Worm (Caenorhabditis elegans): ENCODE data around the gene ZK1320.11.

ZK1320.11 gene

ce11 chrII:9667382-9667781 lies at the start of gene ZK1320.11:
TSS of gene ZK1320.11 (plus strand) at chrII:9667624.
- TF ChIP-seq nhr-90 (tag; optimal IDR thresholded peaks at IDR 0.05) (no peak), dox-1 (GFP tag; IDR thresholded peaks at IDR 0.05) (no peak), egl-44 (GFP tag; IDR thresholded peaks at IDR 0.05) (no peak), F57C9.4 (tag; optimal IDR thresholded peaks at IDR 0.05) (no peak), cebp-1 (GFP tag; IDR thresholded peaks at IDR 0.05) (no peak), cebp-1 (tag; optimal IDR thresholded peaks at IDR 0.05) (no peak), lag-1 (GFP tag; IDR thresholded peaks at IDR 0.05) (no peak), attf-3 (GFP tag; conservative IDR thresholded peaks at IDR 0.05) (0 out of 2 replicates have a peak, but pooled peaks have one; percentile 11), mcd-1 (GFP tag; IDR thresholded peaks at IDR 0.05) (no peak), hmg-1.2 (GFP tag; IDR thresholded peaks at IDR 0.05) (peak; percentile 88), athp-1 (tag; optimal IDR thresholded peaks at IDR 0.05) (no peak)

- TF ChIP-seq lin-26 (GFP tag; IDR thresholded peaks at IDR 0.05) (0 out of 2 replicates have a peak, but pooled peaks have one; percentile 19), ama-1 (optimal IDR thresholded peaks at IDR 0.05) (no peak), ama-1 (GFP tag; optimal IDR thresholded peaks at IDR 0.05) (peak in 1 of 2 experiments; percentile 17), Y79H2A.3 (GFP tag; conservative IDR thresholded peaks at IDR 0.05) (no peak), cebp-2 (GFP tag; IDR thresholded peaks at IDR 0.05) (no peak), D2030.7 (GFP tag; IDR thresholded peaks at IDR 0.05) (no peak), rcor-1 (GFP tag; IDR thresholded peaks at IDR 0.05) (peak; percentile 37; the same call in 1 of the 2 replicates), madf-10 (tag; optimal IDR thresholded peaks at IDR 0.05) (peak; percentile 21), Y53G8AR.9 (GFP tag; conservative IDR thresholded peaks at IDR 0.05) (0 out of 2 replicates have a peak, but pooled peaks have one; percentile 5), pbrm-1 (GFP tag; IDR thresholded peaks at IDR 0.05) (peak; percentile 10; the same call in 1 of the 2 replicates), let-607 (tag; optimal IDR thresholded peaks at IDR 0.05) (peak in 1 of 2 experiments; percentile 8), nhr-80 (tag; optimal IDR thresholded peaks at IDR 0.05) (peak; percentile 15), K12H6.12 (tag; optimal IDR thresholded peaks at IDR 0.05) (no peak), fkh-3 (tag; optimal IDR thresholded peaks at IDR 0.05) (no peak), mel-28 (tag; optimal IDR thresholded peaks at IDR 0.05; ENCODE audit: borderline replicate concordance) (no peak), athp-1 (tag; optimal IDR thresholded peaks at IDR 0.05) (no peak), ztf-18 (tag; optimal IDR thresholded peaks at IDR 0.05) (no peak), Y95B8A.8 (GFP tag; IDR thresholded peaks at IDR 0.05) (no peak), F37B4.10 (GFP tag; IDR thresholded peaks at IDR 0.05) (0 out of 2 replicates have a peak, but pooled peaks have one; percentile 40), F52B5.7 (tag; optimal IDR thresholded peaks at IDR 0.05) (no peak), attf-3 (GFP tag; conservative IDR thresholded peaks at IDR 0.05) (no peak), ceh-58 (GFP tag; IDR thresholded peaks at IDR 0.05) (no peak), ets-4 (GFP tag; optimal IDR thresholded peaks at IDR 0.05) (no peak), nhr-120 (GFP tag; IDR thresholded peaks at IDR 0.05) (no peak), ZK185.1 (tag; optimal IDR thresholded peaks at IDR 0.05; ENCODE audit: poor library complexity, severe bottlenecking) (peak; percentile 37), cebp-1 (GFP tag; IDR thresholded peaks at IDR 0.05) (0 out of 2 replicates have a peak, but pooled peaks have one; percentile 21), cebp-1 (tag; optimal IDR thresholded peaks at IDR 0.05) (no peak), F10E7.11 (tag; optimal IDR thresholded peaks at IDR 0.05) (no peak)
These were observed 49.5 kb upstream of the ZK1320.11 start for ce11 chrII:9617902-9618245.

- TF ChIP-seq Y95B8A.8 (GFP tag; IDR thresholded peaks at IDR 0.05): 0 out of 2 replicates have a peak, but pooled peaks have one; percentile 5
- TF ChIP-seq F10E7.11 (tag; optimal IDR thresholded peaks at IDR 0.05): peak; percentile 6
- TF ChIP-seq cebp-1 (GFP tag; IDR thresholded peaks at IDR 0.05): peak; percentile 75
- peak; percentile 75 for TF ChIP-seq cebp-1 (tag; optimal IDR thresholded peaks at IDR 0.05)
- TF ChIP-seq ZK185.1 (tag; optimal IDR thresholded peaks at IDR 0.05; ENCODE audit: poor library complexity, severe bottlenecking): peak; percentile 37
- peak; percentile 36 for TF ChIP-seq zim-3 (tag; optimal IDR thresholded peaks at IDR 0.05)
- peak; percentile 16; the same call in 1 of the 2 replicates for TF ChIP-seq let-526 (GFP tag; IDR thresholded peaks at IDR 0.05)
- no peak for TF ChIP-seq unc-62 (GFP tag; optimal IDR thresholded peaks at IDR 0.05)
- no peak for TF ChIP-seq nhr-27 (tag; optimal IDR thresholded peaks at IDR 0.05)
- TF ChIP-seq efl-1 (GFP tag; optimal IDR thresholded peaks at IDR 0.05): no peak
These were observed 48.7 kb upstream of the ZK1320.11 start for ce11 chrII:9618759-9619158.
